Fruit fly (Drosophila melanogaster) whole organism, wandering third instar larva: ENCODE measurements around the gene DCP2.

Experiments used
- CG9705 ChIP-seq: fragments of 200-800 bp; sonication (Bioruptor generic); optimal IDR thresholded peaks from 2 replicates; lab custom pipeline; 2018; ENCODE audit warnings: missing biosample characterization, mild to moderate bottlenecking, missing genetic modification characterization
- CrebA ChIP-seq: fragments of 200-800 bp; sonication (Bioruptor generic); optimal IDR thresholded peaks from 2 replicates; lab custom pipeline; 2016; ENCODE audit warnings: missing biosample characterization, mild to moderate bottlenecking, missing genetic modification characterization, borderline replicate concordance
- GATAd ChIP-seq: sonication (Bioruptor generic); optimal IDR thresholded peaks from 2 replicates; lab custom pipeline; 2016; ENCODE audit warnings: missing biosample characterization, missing genetic modification characterization
- Hnf4 ChIP-seq: fragments of 200-800 bp; sonication (Bioruptor generic); optimal IDR thresholded peaks from 2 replicates; lab custom pipeline; 2016; ENCODE audit warnings: missing biosample characterization, mild to moderate bottlenecking, missing genetic modification characterization
- Hr78 ChIP-seq: fragments of >200 bp; optimal IDR thresholded peaks from 2 replicates; lab custom pipeline; 2017; ENCODE audit warnings: missing biosample characterization, missing genetic modification characterization
- Hr83 ChIP-seq: fragments of 200-300 bp; sonication (Bioruptor generic); optimal IDR thresholded peaks from 2 replicates; lab custom pipeline; 2016; ENCODE audit warnings: missing biosample characterization, mild to moderate bottlenecking, missing genetic modification characterization, moderate library complexity; ENCODE audit not compliant: poor library complexity, severe bottlenecking
- br ChIP-seq: fragments of 200-800 bp; sonication (Bioruptor generic); optimal IDR thresholded peaks from 2 replicates; lab custom pipeline; 2016; ENCODE audit warnings: missing biosample characterization, missing genetic modification characterization
- pan ChIP-seq: fragments of >200 bp; optimal IDR thresholded peaks from 2 replicates; lab custom pipeline; 2017
- psq ChIP-seq: fragments of 200-800 bp; sonication (Bioruptor generic); optimal IDR thresholded peaks from 3 replicates; lab custom pipeline; 2017; ENCODE audit warnings: missing biosample characterization, mild to moderate bottlenecking, missing genetic modification characterization, moderate library complexity
- sage ChIP-seq: fragments of 200-800 bp; sonication (Bioruptor generic); optimal IDR thresholded peaks from 2 replicates; lab custom pipeline; 2016; ENCODE audit warnings: missing biosample characterization, mild to moderate bottlenecking, missing genetic modification characterization
- usp ChIP-seq: fragments of >200 bp; optimal IDR thresholded peaks from 2 replicates; lab custom pipeline; 2017; ENCODE audit warnings: missing biosample characterization, missing genetic modification characterization

- no peak for TF ChIP-seq usp (GFP tag; lab: Kevin White, UChicago)
- TF ChIP-seq CrebA (GFP tag; lab: Kevin White, UChicago) = no peak
- TF ChIP-seq Hr83 (GFP tag; lab: Kevin White, UChicago) = no peak
- TF ChIP-seq pan (lab: Kevin White, UChicago) = no peak
- TF ChIP-seq br (GFP tag; lab: Kevin White, UChicago) = no peak
- TF ChIP-seq Hnf4 = no peak
- TF ChIP-seq CG9705 (GFP tag; lab: Kevin White, UChicago) = no peak
- no peak for TF ChIP-seq sage (GFP tag; lab: Kevin White, UChicago)
- no peak for TF ChIP-seq GATAd (GFP tag; lab: Kevin White, UChicago)
- no peak for TF ChIP-seq psq (GFP tag; lab: Kevin White, UChicago)
- TF ChIP-seq Hr78 (GFP tag; lab: Kevin White, UChicago) = no peak
These were observed 10.1 kb downstream of the DCP2 start, which contains the start of gene fwe for dm6 chr3L:15816143-15816487.
